Worm (Caenorhabditis elegans): Measurements from ENCODE around the gene C17B7.10.

C17B7.10 gene

ce11 chrV:3361633-3362032, 19.8 kb upstream of the C17B7.10 start:
- no peak for TF ChIP-seq ztf-26 (tag; optimal IDR thresholded peaks at IDR 0.05)
- no peak for TF ChIP-seq aptf-3 (GFP tag; IDR thresholded peaks at IDR 0.05)
- no peak for TF ChIP-seq F55B11.4 (tag; optimal IDR thresholded peaks at IDR 0.05; ENCODE audit: borderline replicate concordance, insufficient read depth)
- TF ChIP-seq lsy-27 (tag; optimal IDR thresholded peaks at IDR 0.05; ENCODE audit: borderline replicate concordance, insufficient read depth) = no peak
- TF ChIP-seq rcor-1 (GFP tag; IDR thresholded peaks at IDR 0.05) = no peak
- no peak for TF ChIP-seq T26A5.8 (tag; optimal IDR thresholded peaks at IDR 0.05)
- TF ChIP-seq let-607 (tag; optimal IDR thresholded peaks at IDR 0.05) = no peak
- TF ChIP-seq ztf-22 (GFP tag; optimal IDR thresholded peaks at IDR 0.05) = no peak

- TF ChIP-seq F23B12.7 (tag; optimal IDR thresholded peaks at IDR 0.05; ENCODE audit: insufficient read depth) = no peak
These were observed 16.5 kb upstream of the C17B7.10 start, which contains the start of gene C04E12.5 for ce11 chrV:3358267-3358666. TSS of gene C04E12.5 (plus strand) at chrV:3358567.

DNA sequence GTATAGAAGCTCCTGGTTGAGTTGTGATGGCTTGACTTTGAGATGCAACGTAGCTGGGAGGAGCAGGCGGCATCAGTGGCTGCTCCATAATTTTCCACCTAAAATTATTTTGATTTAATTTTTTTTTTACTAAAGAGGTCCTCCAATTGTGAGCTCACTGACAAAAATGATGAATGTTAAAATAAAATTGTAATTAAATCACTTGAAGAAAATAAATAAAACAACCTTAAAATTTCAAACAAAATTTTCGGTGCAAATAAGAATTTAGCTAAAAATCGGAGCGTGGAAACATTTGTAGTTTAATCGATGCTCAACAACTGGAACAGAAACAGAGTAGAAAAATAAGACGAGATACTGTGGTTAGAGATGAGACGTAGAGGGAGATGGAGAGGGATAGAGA, 15.3 kb upstream of the C17B7.10 start, which contains the start of gene scrm-3:
scrm-3 (minus strand) TSS at position 101 of the 400 bp plus-strand sequence.
- TF ChIP-seq hmg-1.2 (GFP tag; IDR thresholded peaks at IDR 0.05) (peak; percentile 37; the same call in 1 of the 2 replicates), T26A5.8 (tag; optimal IDR thresholded peaks at IDR 0.05) (no peak), F49E8.2 (tag; optimal IDR thresholded peaks at IDR 0.05; ENCODE audit: insufficient read depth) (no peak), ama-1 (optimal IDR thresholded peaks at IDR 0.05) (no peak), ama-1 (GFP tag; optimal IDR thresholded peaks at IDR 0.05) (no peak)

- no peak for TF ChIP-seq K12H6.12 (tag; optimal IDR thresholded peaks at IDR 0.05)
- TF ChIP-seq madf-3 (GFP tag; IDR thresholded peaks at IDR 0.05) = no peak
- TF ChIP-seq repo-1 (tag; optimal IDR thresholded peaks at IDR 0.05) = no peak
- no peak for TF ChIP-seq let-526 (GFP tag; IDR thresholded peaks at IDR 0.05)
- TF ChIP-seq egrh-3 (GFP tag; IDR thresholded peaks at IDR 0.05) = no peak
These were observed 13.7 kb upstream of the C17B7.10 start for ce11 chrV:3355544-3355943.

- TF ChIP-seq F57A8.1 (GFP tag; optimal IDR thresholded peaks at IDR 0.05) = no peak
- TF ChIP-seq K12H6.12 (tag; optimal IDR thresholded peaks at IDR 0.05) = no peak
- TF ChIP-seq atf-7 (tag; optimal IDR thresholded peaks at IDR 0.05) = no peak
- no peak for TF ChIP-seq madf-6 (GFP tag; IDR thresholded peaks at IDR 0.05)
- no peak for TF ChIP-seq K11D2.4 (GFP tag; IDR thresholded peaks at IDR 0.05)
- no peak for TF ChIP-seq nfyb-1 (GFP tag; IDR thresholded peaks at IDR 0.05)
- TF ChIP-seq zim-3 (tag; optimal IDR thresholded peaks at IDR 0.05) = no peak
- TF ChIP-seq ceh-79 (tag; optimal IDR thresholded peaks at IDR 0.05) = no peak
These were observed 11.1 kb upstream of the C17B7.10 start, which contains the start of gene C17B7.12 for ce11 chrV:3352925-3353324. TSS of gene C17B7.12 (plus strand) at chrV:3353225.

DNA sequence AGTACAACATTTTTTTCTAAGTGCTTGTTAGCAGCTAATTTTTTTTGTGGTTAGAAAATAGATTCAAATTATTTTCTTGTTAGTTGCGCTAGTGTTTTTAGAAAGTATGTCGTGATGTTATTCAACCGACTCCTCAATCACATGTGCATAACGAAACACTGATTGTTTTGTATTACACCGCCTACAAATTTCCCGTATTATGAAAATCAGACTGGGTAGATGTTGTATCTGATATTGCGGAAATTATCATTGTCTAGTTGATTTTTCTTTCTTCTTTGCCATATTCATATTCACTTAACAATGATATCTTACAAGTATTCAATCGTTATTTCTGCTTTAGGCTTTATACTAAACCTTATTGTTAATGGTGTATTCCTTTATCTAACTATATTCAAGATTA, 9.5 kb upstream of the C17B7.10 start, which contains the start of gene str-63:
str-63 (plus strand) TSS at position 301 of the 400 bp plus-strand sequence.
- no peak for TF ChIP-seq rec-8 (tag; optimal IDR thresholded peaks at IDR 0.05)
- no peak for TF ChIP-seq F49E8.2 (tag; optimal IDR thresholded peaks at IDR 0.05; ENCODE audit: insufficient read depth)
- no peak for TF ChIP-seq dpl-1 (GFP tag; optimal IDR thresholded peaks at IDR 0.05)
- TF ChIP-seq F33H1.4 (GFP tag; IDR thresholded peaks at IDR 0.05) = no peak
- TF ChIP-seq ztf-28 (GFP tag; IDR thresholded peaks at IDR 0.05) = no peak
- TF ChIP-seq dox-1 (GFP tag; IDR thresholded peaks at IDR 0.05) = no peak
- no peak for TF ChIP-seq lsl-1 (GFP tag; optimal IDR thresholded peaks at IDR 0.05)
- TF ChIP-seq ztf-22 (GFP tag; optimal IDR thresholded peaks at IDR 0.05) = no peak
- no peak for TF ChIP-seq rcor-1 (GFP tag; IDR thresholded peaks at IDR 0.05)
- no peak for TF ChIP-seq ztf-25 (GFP tag; IDR thresholded peaks at IDR 0.05)
- no peak for TF ChIP-seq mel-28 (tag; optimal IDR thresholded peaks at IDR 0.05; ENCODE audit: borderline replicate concordance)
- TF ChIP-seq F57A8.1 (GFP tag; optimal IDR thresholded peaks at IDR 0.05) = no peak

Data from whole organism, young adult.